Worm (Caenorhabditis elegans): ENCODE results near the gene stn-2.

stn-2 gene

DNA sequence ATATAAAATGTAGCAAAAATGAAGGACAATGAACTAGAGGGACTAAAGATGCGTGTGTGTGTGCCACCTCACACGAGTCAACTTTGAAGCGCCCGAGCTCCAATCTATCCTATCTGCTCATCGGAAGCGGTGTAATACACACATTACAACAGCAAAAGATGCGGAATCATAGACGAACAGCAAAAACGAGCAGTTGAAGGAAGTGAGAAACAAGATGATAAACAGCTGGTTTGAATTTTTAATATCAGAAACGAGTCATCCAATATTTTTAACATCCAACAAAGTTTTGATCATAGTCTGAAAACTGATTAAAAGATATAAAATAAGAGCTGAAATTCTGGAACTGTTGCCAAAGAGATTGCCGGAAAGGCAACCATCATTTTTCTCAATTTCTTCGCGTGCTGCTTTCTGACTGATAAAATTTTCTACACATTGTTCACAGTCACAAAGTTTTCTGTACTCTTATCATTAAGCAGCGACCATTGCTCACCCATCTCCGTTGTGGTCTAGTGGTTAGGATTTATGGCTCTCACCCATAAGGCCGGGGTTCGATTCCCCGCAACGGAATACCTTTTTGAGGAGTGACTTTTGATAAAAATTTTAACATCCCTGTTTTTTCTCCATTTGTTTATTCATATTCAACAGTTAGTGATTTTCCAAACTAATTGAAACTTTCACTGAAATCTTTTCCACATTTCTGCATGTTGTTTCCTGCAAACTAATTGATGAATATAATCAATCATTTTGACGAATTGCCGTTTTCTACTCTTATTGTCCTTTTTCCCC, at the start of gene stn-2:
stn-2 (minus strand) TSS at position 75 of the 786 bp plus-strand sequence.
- TF ChIP-seq ets-5 (GFP tag; IDR thresholded peaks at IDR 0.05), result no peak
- TF ChIP-seq lin-13 (GFP tag; optimal IDR thresholded peaks at IDR 0.05), result no peak
- TF ChIP-seq unc-130 (tag; optimal IDR thresholded peaks at IDR 0.05), result no peak
- no peak for TF ChIP-seq hpl-2 (GFP tag; optimal IDR thresholded peaks at IDR 0.05)
- no peak for TF ChIP-seq nhr-237 (tag; optimal IDR thresholded peaks at IDR 0.05)
- no peak for TF ChIP-seq efl-3 (GFP tag; optimal IDR thresholded peaks at IDR 0.05)
- TF ChIP-seq tlp-1 (tag; optimal IDR thresholded peaks at IDR 0.05), result no peak
- TF ChIP-seq ceh-90 (tag; optimal IDR thresholded peaks at IDR 0.05), result no peak
- no peak for TF ChIP-seq pag-3 (tag; optimal IDR thresholded peaks at IDR 0.05; ENCODE audit: borderline replicate concordance, insufficient read depth)
- no peak for TF ChIP-seq Y116A8C.19 (tag; optimal IDR thresholded peaks at IDR 0.05; ENCODE audit: borderline replicate concordance)
- TF ChIP-seq lin-39 (tag; optimal IDR thresholded peaks at IDR 0.05), result no peak
- TF ChIP-seq unc-98 (GFP tag; IDR thresholded peaks at IDR 0.05), result no peak
- TF ChIP-seq nhr-47 (tag; optimal IDR thresholded peaks at IDR 0.05), result no peak
- TF ChIP-seq nhr-76 (tag; optimal IDR thresholded peaks at IDR 0.05), result no peak
- TF ChIP-seq unc-62 (GFP tag; optimal IDR thresholded peaks at IDR 0.05), result no peak
- no peak for TF ChIP-seq nhr-11 (tag; optimal IDR thresholded peaks at IDR 0.05)
- peak; percentile 34 for TF ChIP-seq nhr-20 (tag; optimal IDR thresholded peaks at IDR 0.05)
- TF ChIP-seq dpl-1 (GFP tag; optimal IDR thresholded peaks at IDR 0.05), result no peak
- TF ChIP-seq irx-1 (tag; optimal IDR thresholded peaks at IDR 0.05), result no peak
- TF ChIP-seq nhr-71 (tag; optimal IDR thresholded peaks at IDR 0.05), result peak; percentile 26
- TF ChIP-seq alr-1 (tag; optimal IDR thresholded peaks at IDR 0.05; ENCODE audit: borderline replicate concordance), result no peak
- TF ChIP-seq egl-27 (tag; optimal IDR thresholded peaks at IDR 0.05), result no peak
- no peak for TF ChIP-seq hlh-17 (GFP tag; optimal IDR thresholded peaks at IDR 0.05; ENCODE audit: borderline replicate concordance)
- no peak for TF ChIP-seq zag-1 (tag; optimal IDR thresholded peaks at IDR 0.05)
- peak; percentile 17 for TF ChIP-seq rnt-1 (tag; optimal IDR thresholded peaks at IDR 0.05)
- no peak for TF ChIP-seq fos-1 (tag; optimal IDR thresholded peaks at IDR 0.05)
- no peak for TF ChIP-seq fkh-8 (tag; optimal IDR thresholded peaks at IDR 0.05)
- TF ChIP-seq nhr-85 (tag), result no peak
- TF ChIP-seq nhr-28 (tag; optimal IDR thresholded peaks at IDR 0.05), result no peak
- no peak for TF ChIP-seq aly-2 (tag; optimal IDR thresholded peaks at IDR 0.05)
- TF ChIP-seq blmp-1 (tag; optimal IDR thresholded peaks at IDR 0.05), result peak; percentile 17
- no peak for TF ChIP-seq ama-1 (optimal IDR thresholded peaks at IDR 0.05)
- peak; percentile 23 for TF ChIP-seq snu-23 (GFP tag; optimal IDR thresholded peaks at IDR 0.05)
- peak in 1 of 2 experiments; percentile 9 for TF ChIP-seq mdl-1 (tag; optimal IDR thresholded peaks at IDR 0.05)
- TF ChIP-seq ztf-4 (tag; optimal IDR thresholded peaks at IDR 0.05), result no peak
- TF ChIP-seq unc-30 (tag; optimal IDR thresholded peaks at IDR 0.05), result no peak
- no peak for TF ChIP-seq ceh-8 (GFP tag; optimal IDR thresholded peaks at IDR 0.05)
- no peak for TF ChIP-seq xbp-1 (tag; optimal IDR thresholded peaks at IDR 0.05)
- no peak for TF ChIP-seq jun-1 (tag; optimal IDR thresholded peaks at IDR 0.05)
- no peak for TF ChIP-seq grh-1 (GFP tag; IDR thresholded peaks at IDR 0.05)
- TF ChIP-seq ceh-88 (GFP tag; IDR thresholded peaks at IDR 0.05), result no peak
- peak; percentile 25; the same call in 1 of the 2 replicates for TF ChIP-seq nhr-19 (GFP tag; conservative IDR thresholded peaks at IDR 0.05)
- TF ChIP-seq elt-3 (tag; optimal IDR thresholded peaks at IDR 0.05), result no peak
- TF ChIP-seq skn-1 (tag; optimal IDR thresholded peaks at IDR 0.05), result no peak
- no peak for TF ChIP-seq C34B4.2 (tag; optimal IDR thresholded peaks at IDR 0.05)
- no peak for TF ChIP-seq nhr-77 (tag; optimal IDR thresholded peaks at IDR 0.05)
- no peak for TF ChIP-seq pqm-1 (tag; optimal IDR thresholded peaks at IDR 0.05)
- no peak for TF ChIP-seq sox-4 (tag; optimal IDR thresholded peaks at IDR 0.05)
- TF ChIP-seq ceh-82 (tag; optimal IDR thresholded peaks at IDR 0.05), result no peak
- TF ChIP-seq lin-14 (GFP tag; optimal IDR thresholded peaks at IDR 0.05), result peak; percentile 34
- no peak for TF ChIP-seq lir-3 (tag; optimal IDR thresholded peaks at IDR 0.05; ENCODE audit: poor library complexity)

Measured in whole organism, L1 larva.